Fruit fly (Drosophila melanogaster) whole organism, embryonic: Measurements from ENCODE around the gene CG32298.
A peak's percentile ranks its signal among the peaks of the same experiment; 100 is the strongest.

Experiments used
- Aef1 ChIP-seq: fragments of 200-800 bp; sonication (Bioruptor generic); IDR thresholded peaks from 3 replicates; pipeline ENCODE4 v1.3.6; 2022; ENCODE audit warnings: missing biosample characterization, missing genetic modification characterization
- Awh ChIP-seq: fragments of 200-800 bp; sonication (Bioruptor generic); IDR thresholded peaks from 2 replicates; pipeline ENCODE4, ENCODE4 v1.3.6; 2022; ENCODE audit warnings: missing biosample characterization, missing genetic modification characterization
- BtbVII ChIP-seq: fragments of 200-800 bp; sonication (Bioruptor generic); optimal IDR thresholded peaks from 3 replicates; lab custom pipeline; 2017; ENCODE audit warnings: missing biosample characterization, mild to moderate bottlenecking, missing genetic modification characterization
- CG10147 ChIP-seq: fragments of 200-800 bp; sonication (Bioruptor generic); optimal IDR thresholded peaks from 2 replicates; lab custom pipeline; 2019; ENCODE audit warnings: missing biosample characterization, mild to moderate bottlenecking, missing genetic modification characterization, moderate library complexity
- CG10431 ChIP-seq: fragments of 200-800 bp; sonication (Bioruptor generic); optimal IDR thresholded peaks from 3 replicates; lab custom pipeline; 2018; ENCODE audit warnings: missing biosample characterization, mild to moderate bottlenecking, missing genetic modification characterization
- CG10979 ChIP-seq: fragments of 200-800 bp; sonication (Bioruptor generic); optimal IDR thresholded peaks from 2 replicates; lab custom pipeline; 2018; ENCODE audit warnings: missing biosample characterization, mild to moderate bottlenecking, missing genetic modification characterization, moderate library complexity
- CG12236 ChIP-seq: fragments of 200-800 bp; sonication (Bioruptor generic); optimal IDR thresholded peaks from 2 replicates; lab custom pipeline; 2016; ENCODE audit warnings: missing biosample characterization, missing genetic modification characterization
- CG12744 ChIP-seq: fragments of 200-800 bp; sonication (Bioruptor generic); optimal IDR thresholded peaks from 2 replicates; lab custom pipeline; 2016; ENCODE audit warnings: missing biosample characterization, missing genetic modification characterization
- CG15514 ChIP-seq: fragments of 200-800 bp; sonication (Bioruptor generic); optimal IDR thresholded peaks from 3 replicates; lab custom pipeline; 2017; ENCODE audit warnings: missing biosample characterization, missing genetic modification characterization, mild to moderate bottlenecking, moderate library complexity, missing genetic modification reagents
- CG16779 ChIP-seq: fragments of 200-800 bp; sonication (Bioruptor generic); IDR thresholded peaks from 2 replicates; pipeline ENCODE4 v1.3.6; 2022; ENCODE audit warnings: missing biosample characterization, missing genetic modification characterization
- CG3163 ChIP-seq: fragments of 200-800 bp; sonication (Bioruptor generic); optimal IDR thresholded peaks from 3 replicates; lab custom pipeline; 2016; ENCODE audit warnings: missing biosample characterization, missing genetic modification characterization
- CG4707 ChIP-seq: fragments of 200-800 bp; sonication (Bioruptor generic); optimal IDR thresholded peaks from 2 replicates; lab custom pipeline; 2018; ENCODE audit warnings: missing biosample characterization, mild to moderate bottlenecking, missing genetic modification characterization, moderate library complexity
- CG6654 ChIP-seq: fragments of 200-800 bp; sonication (Bioruptor generic); optimal IDR thresholded peaks from 2 replicates; lab custom pipeline; 2017; ENCODE audit warnings: missing biosample characterization, mild to moderate bottlenecking, missing genetic modification characterization
- CG7372 ChIP-seq: fragments of 200-800 bp; sonication (Bioruptor generic); IDR thresholded peaks from 2 replicates; pipeline ENCODE4 v1.3.6; 2022; ENCODE audit warnings: missing biosample characterization, missing genetic modification characterization
- CG9437 ChIP-seq: fragments of 200-800 bp; sonication (Bioruptor generic); optimal IDR thresholded peaks from 2 replicates; lab custom pipeline; 2018; ENCODE audit warnings: missing biosample characterization, mild to moderate bottlenecking, missing genetic modification characterization
- Ets65A ChIP-seq: fragments of 200-800 bp; sonication (Bioruptor generic); peaks from one replicate; lab custom pipeline; 2016; ENCODE audit warnings: missing biosample characterization, missing genetic modification characterization
- H15 ChIP-seq: fragments of 200-800 bp; sonication (Bioruptor generic); IDR thresholded peaks from 3 replicates; pipeline ENCODE4 v1.3.6; 2022; ENCODE audit warnings: missing biosample characterization, missing genetic modification characterization
- MESR4 ChIP-seq: fragments of 200-800 bp; sonication (Bioruptor generic); optimal IDR thresholded peaks from 2 replicates; lab custom pipeline; 2018; ENCODE audit warnings: missing biosample characterization, mild to moderate bottlenecking, missing genetic modification characterization, moderate library complexity
- Med ChIP-seq: fragments of 200-800 bp; sonication (Bioruptor generic); peaks from one replicate; lab custom pipeline; 2016; ENCODE audit warnings: missing biosample characterization, missing genetic modification characterization, mild to moderate bottlenecking, inconsistent platforms, moderate library complexity
- Optix ChIP-seq: fragments of 200-800 bp; sonication (Bioruptor generic); IDR thresholded peaks from 3 replicates; pipeline ENCODE4 v1.3.6; 2022; ENCODE audit warnings: missing biosample characterization, missing genetic modification characterization
- Pdp1 ChIP-seq, 2 experiments: fragments of 200-800 bp; sonication (Bioruptor generic); optimal IDR thresholded peaks; 3 replicates each; lab custom pipeline; 2016; ENCODE audit warnings: missing biosample characterization in 2 of 2, missing genetic modification characterization in 2 of 2, mild to moderate bottlenecking in 1 of 2, moderate library complexity in 1 of 2
- Scr ChIP-seq: fragments of 200-800 bp; sonication (Bioruptor generic); IDR thresholded peaks from 2 replicates; pipeline ENCODE4 v1.3.6; 2022; ENCODE audit warnings: missing biosample characterization, missing genetic modification characterization; ENCODE audit not compliant: partially characterized antibody
- abd-A ChIP-seq: fragments of 200-800 bp; sonication (Bioruptor generic); optimal IDR thresholded peaks from 3 replicates; lab custom pipeline; 2019; ENCODE audit warnings: missing biosample characterization, mild to moderate bottlenecking, missing genetic modification characterization, moderate library complexity
- ara ChIP-seq: fragments of 200-800 bp; sonication (Bioruptor generic); IDR thresholded peaks from 2 replicates; pipeline ENCODE4 v1.3.6; 2022; ENCODE audit warnings: missing biosample characterization, missing genetic modification characterization
- ash1 ChIP-seq: fragments of 200-800 bp; sonication (Bioruptor generic); optimal IDR thresholded peaks from 2 replicates; lab custom pipeline; 2018; ENCODE audit warnings: missing biosample characterization, mild to moderate bottlenecking, missing genetic modification characterization
- ems ChIP-seq: fragments of 200-800 bp; sonication (Bioruptor generic); optimal IDR thresholded peaks from 3 replicates; lab custom pipeline; 2016; ENCODE audit warnings: missing biosample characterization, missing genetic modification characterization
- fd102C ChIP-seq: fragments of 200-800 bp; sonication (Bioruptor generic); optimal IDR thresholded peaks from 2 replicates; lab custom pipeline; 2018; ENCODE audit warnings: missing biosample characterization, mild to moderate bottlenecking, missing genetic modification characterization, moderate library complexity
- grau ChIP-seq: fragments of 200-800 bp; optimal IDR thresholded peaks from 3 replicates; lab custom pipeline; 2019; ENCODE audit warnings: missing biosample characterization, mild to moderate bottlenecking, missing genetic modification characterization, moderate library complexity
- h ChIP-seq: fragments of >200 bp; optimal IDR thresholded peaks from 2 replicates; lab custom pipeline; 2017
- inv ChIP-seq: fragments of 200-800 bp; sonication (Bioruptor generic); IDR thresholded peaks from 2 replicates; pipeline ENCODE4 v1.3.6; 2022; ENCODE audit warnings: missing biosample characterization, missing genetic modification characterization; ENCODE audit not compliant: partially characterized antibody
- oc ChIP-seq: fragments of 200-800 bp; sonication (Bioruptor generic); optimal IDR thresholded peaks from 2 replicates; lab custom pipeline; 2018; ENCODE audit warnings: missing biosample characterization, mild to moderate bottlenecking, missing genetic modification characterization, moderate library complexity
- odd ChIP-seq: fragments of 200-800 bp; sonication (Bioruptor generic); optimal IDR thresholded peaks from 2 replicates; lab custom pipeline; 2017; ENCODE audit warnings: missing biosample characterization, mild to moderate bottlenecking, missing genetic modification characterization
- prd ChIP-seq, 3 experiments: fragments of >200 bp in 2 of 3; fragments of 200-800 bp in 1 of 3; sonication (Bioruptor generic) in 1 of 3; optimal IDR thresholded peaks in 2 of 3; IDR thresholded peaks in 1 of 3; 2 replicates in 2 of 3; 3 replicates in 1 of 3; pipeline versions ENCODE4 v1.3.6 to Lab custom; 2017 to 2022; ENCODE audit warnings: missing biosample characterization in 1 of 3, missing genetic modification characterization in 1 of 3
- sr ChIP-seq: fragments of 200-800 bp; sonication (Bioruptor generic); IDR thresholded peaks from 3 replicates; pipeline ENCODE4 v1.3.6; 2022; ENCODE audit warnings: missing biosample characterization, missing genetic modification characterization

The CG32298 gene

dm6 chr3L:2425687-2426086 lies 34.9 kb upstream of the CG32298 start:
- TF ChIP-seq inv (GFP tag; lab: Robert Waterston, UW) (0 out of 2 replicates have a peak, but pooled peaks have one; percentile 16), sr (GFP tag; lab: Robert Waterston, UW) (no peak), Ets65A (GFP tag; lab: Kevin White, UChicago) (peak; percentile 68), CG6654 (GFP tag; lab: Kevin White, UChicago) (peak; percentile 90)

- TF ChIP-seq prd (optimal IDR thresholded peaks at IDR 0.05; lab: Kevin White, UChicago) (no peak), prd (GFP tag; IDR thresholded peaks at IDR 0.05; lab: Robert Waterston, UW) (0 out of 3 replicates have a peak, but pooled peaks have one; percentile 13), grau (tag; lab: Kevin White, UChicago) (peak; percentile 9), CG3163 (GFP tag; lab: Kevin White, UChicago) (no peak), Awh (GFP tag; lab: Robert Waterston, UW) (no peak), Optix (GFP tag; lab: Robert Waterston, UW) (no peak), Med (GFP tag; lab: Kevin White, UChicago) (peak; percentile 15), BtbVII (GFP tag; lab: Kevin White, UChicago) (no peak), Ets65A (GFP tag; lab: Kevin White, UChicago) (peak; percentile 69)
These were observed 33.3 kb upstream of the CG32298 start for dm6 chr3L:2424094-2424493.

- TF ChIP-seq CG12744 (GFP tag; lab: Kevin White, UChicago), result no peak
- TF ChIP-seq grau (tag; lab: Kevin White, UChicago), result no peak
- TF ChIP-seq Scr, result no peak
- TF ChIP-seq Aef1 (GFP tag; lab: Robert Waterston, UW), result no peak
- no peak for TF ChIP-seq H15 (GFP tag; lab: Robert Waterston, UW)
- no peak for TF ChIP-seq CG7372
- no peak for TF ChIP-seq CG9437 (GFP tag; lab: Kevin White, UChicago)
- no peak for TF ChIP-seq ems (GFP tag; lab: Kevin White, UChicago)
- no peak for TF ChIP-seq MESR4 (GFP tag; lab: Kevin White, UChicago)
- TF ChIP-seq ash1 (GFP tag; lab: Kevin White, UChicago), result no peak
- TF ChIP-seq CG10431 (GFP tag; lab: Kevin White, UChicago), result no peak
- TF ChIP-seq CG16779 (GFP tag; lab: Robert Waterston, UW), result no peak
- TF ChIP-seq fd102C (GFP tag; lab: Kevin White, UChicago), result no peak
- TF ChIP-seq odd (GFP tag; lab: Kevin White, UChicago), result no peak
- no peak for TF ChIP-seq CG10979
- TF ChIP-seq CG4707 (GFP tag; lab: Kevin White, UChicago), result no peak
- TF ChIP-seq, all 482 proteins: peak for 0
These were observed 32.8 kb upstream of the CG32298 start for dm6 chr3L:2423572-2423971.

- TF ChIP-seq oc (tag; lab: Kevin White, UChicago), result peak; percentile 9
- peak; percentile 17 for TF ChIP-seq CG15514 (GFP tag; lab: Kevin White, UChicago)
- no peak for TF ChIP-seq CG12236 (GFP tag; lab: Kevin White, UChicago)
- peak; percentile 79 for TF ChIP-seq abd-A (tag; lab: Kevin White, UChicago)
- TF ChIP-seq Pdp1 (GFP tag; optimal IDR thresholded peaks at IDR 0.05; lab: Kevin White, UChicago), result peak in 1 of 2 experiments; percentile 66
- TF ChIP-seq Awh (GFP tag; lab: Robert Waterston, UW), result 0 out of 2 replicates have a peak, but pooled peaks have one; percentile 48
- TF ChIP-seq ara (GFP tag; lab: Robert Waterston, UW), result no peak
- no peak for TF ChIP-seq h (lab: Kevin White, UChicago)
- no peak for TF ChIP-seq CG10147 (GFP tag; lab: Kevin White, UChicago)
These were observed 32.0 kb upstream of the CG32298 start for dm6 chr3L:2422763-2423162.
